Worm (Caenorhabditis elegans) whole organism, mixed stage, embryonic: ENCODE data around the gene trpp-6.

Source experiments
- mep-1 ChIP-seq: fragments of 150-350 bp; optimal IDR thresholded peaks from 2 replicates; lab custom pipeline; 2017; ENCODE audit warnings: missing biosample characterization, missing genetic modification reagents, missing genetic modification characterization, inconsistent platforms
- snpc-4 ChIP-seq: fragments of 150-350 bp; optimal IDR thresholded peaks from 2 replicates; lab custom pipeline; 2014; ENCODE audit warnings: missing biosample characterization, missing genetic modification characterization

ce11 chrV:10006374-10006773, 14.7 kb downstream of the trpp-6 start:
- no peak for TF ChIP-seq mep-1
- TF ChIP-seq snpc-4, result no peak
